Worm (Caenorhabditis elegans) whole organism, L4/young adult: ENCODE data around the gene srx-18.

Experiments used
- W03F9.2 ChIP-seq: fragments of 150-350 bp; optimal IDR thresholded peaks from 2 replicates; lab custom pipeline; 2014; ENCODE audit warnings: missing biosample characterization, missing genetic modification characterization
- dao-5 ChIP-seq: sonication (generic microtip); optimal IDR thresholded peaks from 2 replicates; lab custom pipeline; 2016; ENCODE audit warnings: missing genotype, missing genetic modification characterization, moderate library complexity, missing compliant biosample characterization
- him-1 ChIP-seq: sonication (generic microtip); optimal IDR thresholded peaks from 2 replicates; lab custom pipeline; 2016; ENCODE audit warnings: missing genotype, missing genetic modification reagents, missing genetic modification characterization, missing compliant biosample characterization

The srx-18 gene

DNA sequence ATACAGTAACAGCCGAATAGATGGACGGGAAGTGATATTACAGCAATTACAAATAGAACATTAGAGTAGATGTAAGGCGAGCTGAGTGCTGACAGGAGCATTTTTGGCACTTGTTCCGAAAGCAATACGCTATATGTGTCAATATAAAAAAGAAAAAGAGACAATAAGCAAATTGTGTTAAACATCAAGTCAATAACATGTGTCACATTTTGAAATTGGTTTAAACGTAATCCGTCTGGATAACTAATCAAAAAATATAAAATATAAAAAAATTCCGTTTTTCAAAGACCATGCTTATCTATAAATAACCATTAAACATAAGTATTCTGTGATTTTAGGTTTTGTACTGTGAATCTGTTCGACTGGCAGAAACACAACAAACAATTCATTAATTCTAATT, 3.0 kb downstream of the srx-18 start, which contains the start of gene srh-288:
Gene srh-288 (minus strand): TSS at position 101 of the 400 bp plus-strand sequence.
- no peak for TF ChIP-seq him-1 (tag; lab: Kevin White, UChicago)
- TF ChIP-seq W03F9.2: no peak
- no peak for TF ChIP-seq dao-5 (tag; lab: Kevin White, UChicago)

DNA sequence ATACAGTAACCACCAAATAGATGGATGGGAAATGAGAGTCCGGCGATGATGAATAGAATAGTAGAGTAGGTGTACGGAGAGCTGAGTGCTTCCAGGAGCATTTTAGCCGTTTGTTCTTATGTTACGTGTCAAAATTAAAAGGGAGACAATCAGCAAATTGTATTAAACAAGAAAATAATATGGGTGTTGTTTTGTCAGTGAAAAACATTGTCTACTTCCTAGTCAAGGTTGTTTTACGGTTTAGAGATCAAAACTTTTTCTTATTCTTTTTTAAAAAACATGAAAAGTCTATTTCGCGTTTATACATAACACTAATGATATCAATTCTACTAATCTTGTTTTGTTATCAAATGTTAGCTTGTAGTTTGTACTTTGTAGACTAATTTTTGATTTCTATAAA, 4.7 kb downstream of the srx-18 start, which contains the start of gene srh-289:
Gene srh-289 (minus strand): TSS at position 101 of the 400 bp plus-strand sequence.
- TF ChIP-seq W03F9.2 (no peak), dao-5 (tag; lab: Kevin White, UChicago) (no peak), him-1 (tag; lab: Kevin White, UChicago) (no peak)

DNA sequence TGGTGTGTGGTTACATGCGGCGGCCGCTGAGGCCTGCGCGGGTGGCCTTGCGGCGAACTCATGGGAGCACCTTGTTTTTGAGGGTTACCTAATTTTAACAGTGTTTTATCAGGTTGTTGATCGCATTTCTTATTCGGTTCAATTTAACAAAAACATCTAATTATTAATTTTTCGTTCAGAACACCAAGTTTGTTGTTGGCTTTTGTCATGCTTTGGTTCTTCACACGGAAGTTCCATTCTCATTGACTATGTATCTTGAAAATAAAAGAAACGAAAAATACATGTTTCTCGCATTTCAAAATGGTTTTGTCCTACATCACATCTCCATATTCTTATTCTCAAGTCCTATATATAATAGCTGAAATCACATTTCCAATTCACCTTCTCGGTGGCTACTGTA, 8.5 kb downstream of the srx-18 start, which contains the start of gene srh-290:
Gene srh-290 (plus strand): TSS at position 301 of the 400 bp plus-strand sequence.
- TF ChIP-seq dao-5 (tag; lab: Kevin White, UChicago) (no peak), him-1 (tag; lab: Kevin White, UChicago) (no peak), W03F9.2 (no peak)

DNA sequence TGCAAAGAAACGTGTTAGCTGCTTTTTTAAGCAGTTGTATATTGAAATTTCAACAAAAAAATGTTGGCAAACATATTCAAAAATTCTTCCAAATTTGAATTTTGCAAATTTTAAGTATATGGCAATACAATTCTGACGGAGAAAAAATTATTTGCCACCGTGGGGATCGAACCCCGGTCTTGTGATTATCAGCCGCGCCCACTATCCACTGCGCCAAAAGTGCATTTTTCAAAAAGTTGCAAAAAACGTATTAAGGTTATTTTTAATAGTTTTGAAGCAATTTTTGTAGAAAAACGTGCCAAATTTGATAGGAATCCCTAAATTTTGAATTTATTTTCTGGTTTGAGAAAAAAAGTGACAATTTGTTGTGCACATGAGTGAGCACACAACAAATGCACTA, 14.3 kb downstream of the srx-18 start:
- no peak for TF ChIP-seq dao-5 (tag; lab: Kevin White, UChicago)
- TF ChIP-seq W03F9.2: no peak

DNA sequence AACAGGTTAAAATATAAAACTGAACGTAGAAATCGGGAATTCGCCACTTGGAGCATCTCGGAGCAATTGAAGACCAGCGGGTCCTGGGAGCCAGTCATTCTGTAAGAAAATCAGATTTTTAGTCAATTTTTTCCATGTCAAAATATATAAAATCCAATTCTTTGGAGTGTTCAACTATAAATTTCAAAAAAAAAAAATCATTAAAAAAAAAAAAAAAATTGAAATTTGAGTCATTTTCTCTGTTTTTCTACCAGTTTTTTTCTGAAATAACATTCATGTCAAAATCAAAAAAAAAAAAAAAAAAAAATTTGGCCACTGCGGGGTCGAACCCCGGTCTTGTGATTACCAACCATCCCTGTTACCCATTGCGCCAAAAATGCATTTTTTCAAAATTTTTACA, 15.1 kb downstream of the srx-18 start, which contains the start of gene srab-12:
Gene srab-12 (minus strand): TSS at position 101 of the 400 bp plus-strand sequence.
- TF ChIP-seq W03F9.2 (no peak), him-1 (tag; lab: Kevin White, UChicago) (no peak)

DNA sequence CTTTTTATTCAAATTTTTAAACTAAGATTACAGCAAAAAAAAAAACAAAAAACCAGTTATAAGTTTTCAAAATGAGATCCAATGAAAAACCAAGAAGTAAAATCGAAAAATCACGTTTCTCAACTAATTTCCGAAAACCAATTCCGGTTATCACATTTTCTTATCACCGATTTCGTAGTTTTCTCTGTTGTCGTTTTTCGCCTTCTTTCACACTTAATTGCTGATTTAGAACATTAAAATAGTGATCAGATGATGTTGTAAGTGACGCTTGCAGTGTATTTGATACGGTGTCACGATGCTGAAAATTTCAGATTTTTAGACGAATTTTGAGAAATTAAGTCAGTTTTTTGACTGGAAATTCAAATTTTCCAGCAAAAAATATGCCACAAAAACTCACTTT, 18.4 kb downstream of the srx-18 start:
- TF ChIP-seq dao-5 (tag; lab: Kevin White, UChicago) (no peak), W03F9.2 (no peak), him-1 (tag; lab: Kevin White, UChicago) (no peak)

DNA sequence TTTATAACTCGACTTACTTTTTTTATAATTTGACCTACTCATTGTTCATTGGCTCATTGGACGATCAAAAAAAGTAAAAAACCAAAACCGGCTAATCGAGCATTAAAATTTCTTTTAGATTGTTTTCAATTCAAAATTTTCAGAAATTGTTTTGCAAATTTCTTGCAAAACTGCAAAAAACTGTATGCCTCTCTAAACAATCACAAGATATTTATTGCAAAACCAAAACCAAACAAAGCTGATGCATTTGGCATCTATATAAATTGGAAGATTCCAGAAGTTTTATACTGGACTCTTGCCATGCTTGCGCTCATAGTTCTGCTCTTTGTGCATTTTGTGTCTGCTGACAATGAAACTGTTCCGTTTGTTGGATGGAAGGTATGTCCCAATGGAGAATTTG, 21.1 kb downstream of the srx-18 start, which contains the start of gene C47A10.12:
Gene C47A10.12 (plus strand): TSS at position 301 of the 400 bp plus-strand sequence.
- no peak for TF ChIP-seq dao-5 (tag; lab: Kevin White, UChicago)
- TF ChIP-seq him-1 (tag; lab: Kevin White, UChicago): no peak
- TF ChIP-seq W03F9.2: no peak

DNA sequence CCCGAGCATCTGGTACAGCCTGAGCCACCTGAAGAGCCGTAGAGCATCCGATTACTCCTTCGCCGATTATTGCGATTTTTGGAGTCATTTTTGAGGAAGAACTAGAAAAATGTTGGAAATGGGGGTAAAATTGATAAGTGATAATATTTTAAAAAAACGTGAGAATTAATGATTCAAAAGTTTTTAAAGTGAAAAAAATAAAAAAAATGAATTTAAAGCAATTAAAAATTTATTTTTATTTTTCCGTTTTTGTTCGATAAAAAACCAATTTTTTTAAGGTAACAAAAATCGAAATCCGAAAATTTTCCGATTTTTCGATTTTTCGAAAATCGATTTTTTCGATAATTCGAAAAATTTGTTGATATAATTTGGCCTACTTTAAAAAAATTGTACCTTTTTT, 21.6 kb downstream of the srx-18 start, which contains the start of gene ddo-1:
Gene ddo-1 (minus strand): TSS at position 101 of the 400 bp plus-strand sequence.
- TF ChIP-seq W03F9.2 (no peak), dao-5 (tag; lab: Kevin White, UChicago) (no peak), him-1 (tag; lab: Kevin White, UChicago) (no peak)

DNA sequence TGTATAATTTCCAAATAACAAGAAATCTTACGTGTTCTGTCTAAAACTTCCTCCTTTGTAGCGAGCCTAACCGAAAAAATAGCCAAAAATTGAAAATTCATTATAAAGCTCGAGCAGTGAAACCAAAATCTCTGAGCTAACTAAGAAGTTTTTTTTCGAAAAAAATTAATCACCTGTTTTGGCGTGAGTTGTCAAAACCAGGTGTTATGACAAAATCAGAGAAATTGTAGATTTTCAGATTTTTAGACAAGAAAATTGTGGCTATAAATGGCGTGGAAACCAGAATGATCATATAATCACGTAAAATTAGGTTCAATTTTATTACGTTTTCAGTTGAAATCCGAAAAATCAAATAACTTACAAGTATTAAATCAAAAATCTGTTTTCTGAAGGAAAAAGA, 25.6 kb downstream of the srx-18 start, which contains the start of gene sre-21:
Gene sre-21 (minus strand): TSS at position 101 of the 400 bp plus-strand sequence.
- TF ChIP-seq him-1 (tag; lab: Kevin White, UChicago) (no peak), W03F9.2 (no peak), dao-5 (tag; lab: Kevin White, UChicago) (no peak)

DNA sequence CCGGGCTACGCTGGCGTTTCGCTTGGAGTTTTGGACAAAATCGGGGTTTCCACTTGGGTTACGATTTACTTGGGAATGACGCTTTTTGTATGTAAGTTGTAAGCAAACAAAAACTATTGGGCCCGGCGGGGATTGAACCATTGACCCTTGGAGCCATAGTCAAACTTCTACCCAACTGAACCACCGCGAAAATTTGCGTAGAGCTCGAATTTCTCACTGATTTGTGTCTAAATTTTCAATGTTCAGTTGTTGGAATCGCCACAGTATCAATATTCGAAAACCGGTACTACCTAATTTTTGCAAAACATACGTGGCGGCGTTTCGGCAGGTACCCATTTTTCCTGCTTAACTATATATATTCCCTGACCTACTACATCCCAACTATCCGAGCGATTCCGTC, 30.9 kb downstream of the srx-18 start:
- TF ChIP-seq dao-5 (tag; lab: Kevin White, UChicago): no peak
- no peak for TF ChIP-seq W03F9.2
- no peak for TF ChIP-seq him-1 (tag; lab: Kevin White, UChicago)

DNA sequence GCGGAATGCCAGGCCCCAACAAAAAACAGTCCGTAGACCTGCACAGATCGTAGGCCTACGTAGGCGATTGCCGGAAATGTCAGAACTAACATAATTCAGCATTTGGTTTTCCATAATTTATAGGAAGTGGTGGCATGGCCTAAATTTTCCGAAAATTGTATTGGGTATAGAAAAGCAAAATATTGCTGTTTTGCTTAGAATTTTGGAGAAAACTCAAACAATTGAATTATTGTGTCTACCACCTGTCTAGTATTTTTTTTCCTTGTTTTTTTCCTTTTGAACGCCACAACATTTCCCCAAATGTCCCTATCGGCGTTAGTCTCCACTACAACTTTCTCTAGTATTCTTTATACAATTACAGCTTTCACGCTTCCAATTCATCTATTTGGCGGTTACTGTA, 31.4 kb downstream of the srx-18 start, which contains the start of gene srh-284:
Gene srh-284 (plus strand): TSS at position 301 of the 400 bp plus-strand sequence.
- TF ChIP-seq W03F9.2: no peak
- no peak for TF ChIP-seq dao-5 (tag; lab: Kevin White, UChicago)
- TF ChIP-seq him-1 (tag; lab: Kevin White, UChicago): no peak

DNA sequence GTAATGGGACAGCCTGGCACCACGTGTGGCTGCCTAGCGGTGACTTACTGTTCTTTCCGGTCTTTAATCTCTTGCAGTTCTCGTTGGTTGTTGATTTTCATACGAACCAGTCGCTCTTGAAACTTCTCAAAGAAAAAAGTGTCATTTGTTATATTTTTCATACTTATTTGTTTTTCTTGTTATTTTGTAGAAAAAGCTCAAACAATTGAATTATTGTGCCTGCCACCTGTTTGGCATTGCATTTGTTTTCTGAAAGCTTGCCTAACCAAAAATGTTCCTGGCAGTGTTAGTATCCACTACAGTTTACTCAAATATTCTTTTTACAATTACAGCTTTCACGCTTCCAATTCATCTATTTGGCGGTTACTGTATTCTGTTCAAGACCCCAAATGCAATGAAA, 33.6 kb downstream of the srx-18 start, which contains the start of the genes C47A10.16 and srh-283:
Gene C47A10.16 (minus strand): TSS at position 101 of the 400 bp plus-strand sequence.
Gene srh-283 (plus strand): TSS at position 272 of the 400 bp plus-strand sequence.
- TF ChIP-seq W03F9.2: no peak
- TF ChIP-seq dao-5 (tag; lab: Kevin White, UChicago): no peak
- TF ChIP-seq him-1 (tag; lab: Kevin White, UChicago): no peak

DNA sequence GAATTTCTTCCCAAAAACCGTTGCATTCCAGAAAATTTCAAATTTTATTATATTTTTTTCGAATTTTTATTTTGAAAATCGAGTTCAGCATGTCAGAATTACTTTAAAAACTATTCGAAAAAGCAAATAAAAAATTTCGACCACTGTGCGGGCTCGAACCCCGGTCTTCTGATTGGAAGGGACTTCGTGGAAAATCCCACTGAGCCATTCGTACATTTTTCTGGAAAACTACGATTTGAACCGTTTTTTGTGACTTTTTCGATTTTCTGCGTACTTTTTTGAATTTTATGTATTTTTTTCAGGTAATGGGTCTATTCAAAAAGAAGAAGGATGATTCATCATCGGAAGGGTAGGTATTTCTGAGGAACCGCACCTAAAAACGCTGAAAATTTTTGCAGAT, 43.1 kb downstream of the srx-18 start, which contains the start of gene pgp-9:
Gene pgp-9 (plus strand): TSS at position 301 of the 400 bp plus-strand sequence.
- TF ChIP-seq dao-5 (tag; lab: Kevin White, UChicago) (no peak), W03F9.2 (no peak), him-1 (tag; lab: Kevin White, UChicago) (no peak)

DNA sequence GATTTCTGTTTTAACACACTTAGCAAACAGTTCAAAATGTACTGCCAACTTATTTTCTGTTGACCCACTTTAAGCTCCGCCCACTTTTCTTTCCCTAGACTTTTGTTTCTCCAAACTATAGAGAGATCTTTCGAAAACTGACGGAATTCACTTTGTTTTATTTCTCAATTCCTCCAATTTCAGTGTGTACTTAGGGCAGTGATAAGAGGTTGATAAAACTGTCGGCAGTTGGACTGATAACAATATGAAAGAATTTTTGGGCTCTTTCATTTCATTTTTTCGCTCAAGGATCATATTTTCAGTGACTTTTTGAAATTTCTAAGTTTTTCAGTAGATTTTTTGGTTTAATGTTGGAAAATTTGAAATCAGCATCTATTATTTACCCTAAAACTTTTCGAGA, 43.7 kb downstream of the srx-18 start:
- TF ChIP-seq W03F9.2: no peak
- TF ChIP-seq dao-5 (tag; lab: Kevin White, UChicago): no peak
- TF ChIP-seq him-1 (tag; lab: Kevin White, UChicago): no peak

DNA sequence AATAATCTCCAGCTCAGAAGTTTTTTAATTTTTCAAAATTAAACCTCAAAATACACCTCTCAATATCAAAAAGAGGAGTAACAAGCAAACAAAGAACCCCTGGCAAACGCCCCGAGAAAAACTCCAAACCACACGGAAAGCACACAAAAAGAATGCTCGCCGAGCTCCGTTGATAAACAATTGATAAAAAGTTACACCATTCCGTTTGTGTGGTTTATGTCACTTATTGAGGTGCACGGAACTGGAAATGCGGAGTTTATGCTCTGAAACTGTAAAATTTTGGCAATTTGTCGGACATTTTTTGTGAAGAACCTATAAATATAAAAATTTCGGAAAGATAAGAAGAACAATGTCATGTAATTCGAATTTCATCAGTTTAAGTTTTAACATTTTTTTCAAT, 46.3 kb downstream of the srx-18 start:
- TF ChIP-seq W03F9.2: no peak
- no peak for TF ChIP-seq him-1 (tag; lab: Kevin White, UChicago)
- TF ChIP-seq dao-5 (tag; lab: Kevin White, UChicago): no peak
